Worm (Caenorhabditis elegans) whole organism, midembryonic: ENCODE data around the gene C05D9.7.

ENCODE experiments used
- T22C8.4 ChIP-seq: fragments of 200-800 bp; sonication (Bioruptor generic); IDR thresholded peaks from 2 replicates; pipeline ENCODE4 v1.3.6; 2022; ENCODE audit warnings: missing genetic modification characterization, missing compliant biosample characterization
- cog-1 ChIP-seq: sonication (generic microtip); optimal IDR thresholded peaks from 2 replicates; lab custom pipeline; 2016; ENCODE audit warnings: missing genetic modification characterization, missing compliant biosample characterization
- flt-1 ChIP-seq: fragments of 200-800 bp; sonication (Bioruptor generic); IDR thresholded peaks from 2 replicates; pipeline ENCODE4 v1.3.6; 2022; ENCODE audit warnings: missing genetic modification characterization, missing compliant biosample characterization
- med-1 ChIP-seq: sonication (generic microtip); optimal IDR thresholded peaks from 2 replicates; lab custom pipeline; 2017; ENCODE audit warnings: missing genetic modification characterization, mild to moderate bottlenecking, missing compliant biosample characterization, antibody characterized with exemption, missing genetic modification reagents; ENCODE audit not compliant: insufficient read depth
- ref-1 ChIP-seq: fragments of 200-800 bp; sonication (Bioruptor generic); conservative IDR thresholded peaks from 2 replicates; pipeline ENCODE4 v1.3.6; 2022; ENCODE audit warnings: missing genetic modification reagents, missing genetic modification characterization, missing compliant biosample characterization
- tab-1 ChIP-seq: fragments of 200-800 bp; sonication (Bioruptor generic); IDR thresholded peaks from 2 replicates; pipeline ENCODE4 v1.3.6; 2022; ENCODE audit warnings: missing genetic modification characterization, missing compliant biosample characterization
- ztf-23 ChIP-seq: fragments of 200-800 bp; sonication (Bioruptor generic); IDR thresholded peaks from 2 replicates; pipeline ENCODE4 v1.3.6; 2022; ENCODE audit warnings: missing genetic modification reagents, missing genetic modification characterization, missing compliant biosample characterization
- ztf-29 ChIP-seq: fragments of 200-800 bp; sonication (Bioruptor generic); IDR thresholded peaks from 2 replicates; pipeline ENCODE4 v1.3.6; 2022; ENCODE audit warnings: missing genetic modification reagents, missing genetic modification characterization, missing compliant biosample characterization

DNA sequence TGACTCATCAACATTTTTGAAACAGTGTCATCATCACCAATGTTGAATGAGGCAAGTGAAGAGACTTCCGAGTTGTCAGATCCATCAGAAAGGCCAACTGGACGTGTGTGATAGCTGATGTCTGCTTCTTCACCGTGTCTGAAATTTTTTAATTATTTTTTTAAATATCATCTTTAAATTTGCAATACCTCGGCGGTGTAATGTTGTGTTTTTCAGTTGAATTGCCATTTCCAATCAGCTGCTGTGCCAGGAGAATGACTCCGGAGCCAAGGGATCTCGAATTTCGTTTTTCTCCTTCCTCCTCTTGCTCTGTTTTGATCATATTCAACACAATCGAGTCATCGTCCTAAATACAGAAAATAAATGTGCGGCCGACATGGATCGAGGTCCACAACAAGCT, 34.2 kb downstream of the C05D9.7 start:
- TF ChIP-seq ztf-29 (GFP tag; lab: Robert Waterston, UW) (no peak), flt-1 (GFP tag; lab: Robert Waterston, UW) (no peak), med-1 (GFP tag; lab: Kevin White, UChicago) (no peak), ztf-23 (GFP tag; lab: Robert Waterston, UW) (no peak), T22C8.4 (no peak), cog-1 (tag; lab: Kevin White, UChicago) (no peak), tab-1 (GFP tag; lab: Robert Waterston, UW) (no peak), ref-1 (GFP tag; lab: Robert Waterston, UW) (no peak)
